Worm (Caenorhabditis elegans) whole organism, L3 larva: ENCODE results near the gene bra-1.
A peak's percentile ranks its signal among the peaks of the same experiment; 100 is the strongest.

Source experiments
- R02D3.7 ChIP-seq: fragments of 150-350 bp; optimal IDR thresholded peaks from 2 replicates; lab custom pipeline; 2014; ENCODE audit warnings: missing biosample characterization, missing genetic modification characterization
- ZK546.5 ChIP-seq: sonication (generic microtip); optimal IDR thresholded peaks from 2 replicates; lab custom pipeline; 2017; ENCODE audit warnings: missing biosample characterization, missing genetic modification characterization
- ceh-16 ChIP-seq: sonication (generic microtip); optimal IDR thresholded peaks from 2 replicates; lab custom pipeline; 2017; ENCODE audit warnings: missing biosample characterization, missing genetic modification characterization
- ceh-82 ChIP-seq: fragments of 150-350 bp; optimal IDR thresholded peaks from 2 replicates; lab custom pipeline; 2014; ENCODE audit warnings: missing biosample characterization, missing genetic modification characterization
- daf-12 ChIP-seq: fragments of 150-350 bp; optimal IDR thresholded peaks from 2 replicates; lab custom pipeline; 2014; ENCODE audit warnings: missing biosample characterization, missing genetic modification reagents, missing genetic modification characterization
- egl-27 ChIP-seq: sonication (generic microtip); optimal IDR thresholded peaks from 4 replicates; lab custom pipeline; 2017; ENCODE audit warnings: missing biosample characterization, missing genetic modification reagents, missing genetic modification characterization
- elt-2 ChIP-seq: sonication (generic microtip); optimal IDR thresholded peaks from 2 replicates; lab custom pipeline; 2016; ENCODE audit warnings: missing genetic modification reagents, mild to moderate bottlenecking, missing genetic modification characterization, missing compliant biosample characterization
- eor-1 ChIP-seq, 2 experiments: fragments of 150-350 bp; optimal IDR thresholded peaks; 2 replicates each; lab custom pipeline; 2014 to 2018; ENCODE audit warnings: missing biosample characterization in 2 of 2, missing genetic modification characterization in 2 of 2
- fkh-10 ChIP-seq: sonication (generic microtip); optimal IDR thresholded peaks from 2 replicates; lab custom pipeline; 2017; ENCODE audit warnings: missing biosample characterization, missing genetic modification reagents, missing genetic modification characterization
- fkh-2 ChIP-seq: fragments of 150-350 bp; optimal IDR thresholded peaks from 2 replicates; lab custom pipeline; 2014; ENCODE audit warnings: missing biosample characterization, missing genetic modification reagents, missing genetic modification characterization
- fos-1 ChIP-seq: fragments of 150-350 bp; optimal IDR thresholded peaks from 2 replicates; lab custom pipeline; 2014; ENCODE audit warnings: missing biosample characterization, missing genetic modification characterization
- hmg-11 ChIP-seq: sonication (generic microtip); optimal IDR thresholded peaks from 2 replicates; lab custom pipeline; 2016; ENCODE audit warnings: missing genetic modification characterization, missing compliant biosample characterization
- lin-15B ChIP-seq: fragments of 150-350 bp; optimal IDR thresholded peaks from 2 replicates; lab custom pipeline; 2014; ENCODE audit warnings: missing biosample characterization, missing genetic modification characterization
- lin-39 ChIP-seq: fragments of 150-350 bp; optimal IDR thresholded peaks from 2 replicates; lab custom pipeline; 2018; ENCODE audit warnings: missing biosample characterization, missing genetic modification reagents, missing genetic modification characterization
- mdl-1 ChIP-seq: fragments of 150-350 bp; optimal IDR thresholded peaks from 2 replicates; lab custom pipeline; 2014; ENCODE audit warnings: missing biosample characterization, missing genetic modification characterization
- mml-1 ChIP-seq: fragments of 150-350 bp; sonication (generic microtip); optimal IDR thresholded peaks from 3 replicates; lab custom pipeline; 2014; ENCODE audit warnings: missing biosample characterization, missing genetic modification characterization
- nfya-1 ChIP-seq: sonication (generic microtip); optimal IDR thresholded peaks from 2 replicates; lab custom pipeline; 2017; ENCODE audit warnings: missing genetic modification characterization, mild to moderate bottlenecking, missing compliant biosample characterization, antibody characterized with exemption, moderate library complexity; ENCODE audit not compliant: insufficient read depth
- nhr-12 ChIP-seq: fragments of 150-350 bp; optimal IDR thresholded peaks from 2 replicates; lab custom pipeline; 2014; ENCODE audit warnings: missing biosample characterization, missing genetic modification characterization
- nhr-23 ChIP-seq: fragments of 150-350 bp; optimal IDR thresholded peaks from 2 replicates; lab custom pipeline; 2014; ENCODE audit warnings: missing biosample characterization, missing genetic modification reagents, missing genetic modification characterization
- nhr-237 ChIP-seq: fragments of 150-350 bp; optimal IDR thresholded peaks from 2 replicates; lab custom pipeline; 2014; ENCODE audit warnings: missing biosample characterization, missing genetic modification characterization
- nhr-25 ChIP-seq: sonication (generic microtip); optimal IDR thresholded peaks from 2 replicates; lab custom pipeline; 2017; ENCODE audit warnings: missing biosample characterization, missing genetic modification characterization
- nhr-28 ChIP-seq: fragments of 150-350 bp; optimal IDR thresholded peaks from 2 replicates; lab custom pipeline; 2014; ENCODE audit warnings: missing biosample characterization, missing genetic modification characterization
- nhr-67 ChIP-seq: fragments of 150-350 bp; optimal IDR thresholded peaks from 2 replicates; lab custom pipeline; 2014; ENCODE audit warnings: missing biosample characterization, missing genetic modification characterization
- nhr-76 ChIP-seq: fragments of 150-350 bp; sonication (generic microtip); optimal IDR thresholded peaks from 5 replicates; lab custom pipeline; 2014; ENCODE audit warnings: missing biosample characterization, missing genetic modification characterization
- pha-4 ChIP-seq: fragments of 150-350 bp; optimal IDR thresholded peaks from 2 replicates; lab custom pipeline; 2014; ENCODE audit warnings: missing biosample characterization, missing genetic modification reagents, missing genetic modification characterization
- pqm-1 ChIP-seq: fragments of 150-350 bp; optimal IDR thresholded peaks from 2 replicates; lab custom pipeline; 2017; ENCODE audit warnings: missing biosample characterization, missing genetic modification characterization, inconsistent platforms
- skn-1 ChIP-seq: fragments of 150-350 bp; optimal IDR thresholded peaks from 2 replicates; lab custom pipeline; 2014; ENCODE audit warnings: missing biosample characterization, missing genetic modification characterization
- snpc-4 ChIP-seq: fragments of 150-350 bp; optimal IDR thresholded peaks from 2 replicates; lab custom pipeline; 2014; ENCODE audit warnings: missing biosample characterization, missing genetic modification characterization
- tbx-2 ChIP-seq: sonication (generic microtip); optimal IDR thresholded peaks from 2 replicates; lab custom pipeline; 2016; ENCODE audit warnings: mild to moderate bottlenecking, missing genetic modification characterization, missing compliant biosample characterization
- zag-1 ChIP-seq: fragments of 150-350 bp; optimal IDR thresholded peaks from 2 replicates; lab custom pipeline; 2014; ENCODE audit warnings: missing biosample characterization, missing genetic modification characterization
- ztf-11 ChIP-seq: fragments of 150-350 bp; optimal IDR thresholded peaks from 2 replicates; lab custom pipeline; 2014; ENCODE audit warnings: missing biosample characterization, missing genetic modification characterization
- ztf-4 ChIP-seq: fragments of 150-350 bp; optimal IDR thresholded peaks from 2 replicates; lab custom pipeline; 2014; ENCODE audit warnings: missing biosample characterization, missing genetic modification characterization

bra-1 gene

ce11 chrX:13596003-13596767 lies 2.1 kb upstream of the bra-1 start, which contains the start of gene F54B11.5:
Gene F54B11.5 (minus strand): TSS chrX:13596068.
- TF ChIP-seq pha-4: peak; percentile 66
- no peak for TF ChIP-seq tbx-2
- peak; percentile 21 for TF ChIP-seq fos-1 (tag; lab: Kevin White, UChicago)
- TF ChIP-seq elt-2 (tag; lab: Kevin White, UChicago): peak; percentile 65
- no peak for TF ChIP-seq skn-1 (tag; lab: Kevin White, UChicago)
- TF ChIP-seq mml-1 (tag; lab: Kevin White, UChicago): no peak
- peak; percentile 52 for TF ChIP-seq pqm-1
- peak; percentile 28 for TF ChIP-seq lin-39 (tag; lab: Kevin White, UChicago)
- peak; percentile 76 for TF ChIP-seq hmg-11 (tag; lab: Kevin White, UChicago)
- TF ChIP-seq fkh-10: no peak
- TF ChIP-seq nhr-12 (tag; lab: Kevin White, UChicago): no peak
- peak; percentile 60 for TF ChIP-seq nfya-1
- TF ChIP-seq snpc-4 (tag; lab: Kevin White, UChicago): peak; percentile 47
- no peak for TF ChIP-seq ceh-82 (tag; lab: Kevin White, UChicago)
- peak; percentile 20 for TF ChIP-seq nhr-25
- no peak for TF ChIP-seq nhr-28 (tag; lab: Kevin White, UChicago)
- TF ChIP-seq nhr-23: peak; percentile 7
- no peak for TF ChIP-seq nhr-76
- peak; percentile 49 for TF ChIP-seq lin-15B (tag; lab: Kevin White, UChicago)

- TF ChIP-seq fkh-2 (tag; lab: Kevin White, UChicago): no peak
- TF ChIP-seq ceh-16 (tag; lab: Kevin White, UChicago): no peak
- no peak for TF ChIP-seq nhr-237
- no peak for TF ChIP-seq daf-12
- no peak for TF ChIP-seq nhr-23
- TF ChIP-seq nhr-12 (tag; lab: Kevin White, UChicago): no peak
- TF ChIP-seq nhr-76: no peak
Observed at ce11 chrX:13600136-13600535, 1.9 kb downstream of the bra-1 start, which contains the start of gene F54B11.7. Gene F54B11.7 (plus strand): TSS chrX:13600436.

ce11 chrX:13603826-13604225 lies 5.6 kb downstream of the bra-1 start, which contains the start of gene F54B11.8:
Gene F54B11.8 (minus strand): TSS chrX:13603926.
- TF ChIP-seq nfya-1: no peak
- no peak for TF ChIP-seq mdl-1 (tag; lab: Kevin White, UChicago)
- no peak for TF ChIP-seq nhr-237
- TF ChIP-seq fos-1 (tag; lab: Kevin White, UChicago): no peak
- no peak for TF ChIP-seq nhr-67 (tag; lab: Kevin White, UChicago)

- TF ChIP-seq nfya-1 (no peak), ZK546.5 (no peak), nhr-25 (no peak), fkh-10 (no peak), mdl-1 (tag; lab: Kevin White, UChicago) (no peak)
Observed at ce11 chrX:13604946-13605617, 6.8 kb downstream of the bra-1 start, which contains the start of gene F54B11.9. Gene F54B11.9 (plus strand): TSS chrX:13605567.

- no peak for TF ChIP-seq pha-4
- TF ChIP-seq skn-1 (tag; lab: Kevin White, UChicago): no peak
- TF ChIP-seq ztf-11 (tag; lab: Kevin White, UChicago): no peak
- no peak for TF ChIP-seq daf-12
- no peak for TF ChIP-seq zag-1 (tag; lab: Kevin White, UChicago)
- TF ChIP-seq hmg-11 (tag; lab: Kevin White, UChicago): no peak
- no peak for TF ChIP-seq eor-1 (tag; optimal IDR thresholded peaks at IDR 0.05; lab: Kevin White, UChicago)
- no peak for TF ChIP-seq nhr-76
- TF ChIP-seq egl-27 (tag; lab: Kevin White, UChicago): no peak
- no peak for TF ChIP-seq ztf-4
- no peak for TF ChIP-seq pqm-1
- TF ChIP-seq R02D3.7 (tag; lab: Kevin White, UChicago): no peak
Observed at ce11 chrX:13605854-13606253, 7.6 kb downstream of the bra-1 start.
